Fruit fly (Drosophila melanogaster): Measurements from ENCODE around the gene csw.

dm6 chrX:2075846-2076377, 18.1 kb upstream of the csw start, which contains the start of gene CG4045:
- TF ChIP-seq tio (GFP tag; optimal IDR thresholded peaks at IDR 0.05) (no peak), Mes4 (GFP tag; optimal IDR thresholded peaks at IDR 0.05) (no peak), crc (GFP tag; optimal IDR thresholded peaks at IDR 0.05) (no peak), sens-2 (GFP tag; IDR thresholded peaks at IDR 0.05) (no peak), onecut (GFP tag; IDR thresholded peaks at IDR 0.05) (no peak), CG18619 (GFP tag; optimal IDR thresholded peaks at IDR 0.05) (no peak), fu2 (GFP tag; optimal IDR thresholded peaks at IDR 0.05) (no peak), Poxn (GFP tag; IDR thresholded peaks at IDR 0.05) (no peak), CG10209 (GFP tag; optimal IDR thresholded peaks at IDR 0.05) (no peak), Meics (GFP tag; optimal IDR thresholded peaks at IDR 0.05) (no peak), odd (GFP tag; optimal IDR thresholded peaks at IDR 0.05) (no peak), ems (GFP tag; optimal IDR thresholded peaks at IDR 0.05) (no peak)

Measured in whole organism, embryonic.